Fruit fly (Drosophila melanogaster): ENCODE data around the gene Stip1.

Gene Stip1

dm6 chr2L:285596-286023, 9.3 kb upstream of the Stip1 start (continued):
- peak; percentile 28 for TF ChIP-seq Six4 (GFP tag; optimal IDR thresholded peaks at IDR 0.05)
- peak; percentile 45 for TF ChIP-seq Antp (GFP tag; optimal IDR thresholded peaks at IDR 0.05)
- TF ChIP-seq CG17361 (GFP tag; IDR thresholded peaks at IDR 0.05): 0 out of 3 replicates have a peak, but pooled peaks have one; percentile 33
- TF ChIP-seq caup (GFP tag; optimal IDR thresholded peaks at IDR 0.05; ENCODE audit: severe bottlenecking): peak; percentile 71
- TF ChIP-seq Nf-YB (GFP tag; optimal IDR thresholded peaks at IDR 0.05): peak; percentile 44
- no peak for TF ChIP-seq insv (GFP tag; optimal IDR thresholded peaks at IDR 0.05)
- no peak for TF ChIP-seq Ssrp (tag; optimal IDR thresholded peaks at IDR 0.05)
- TF ChIP-seq CG18599 (GFP tag; optimal IDR thresholded peaks at IDR 0.05): peak; percentile 70
- TF ChIP-seq CG10979 (tag; optimal IDR thresholded peaks at IDR 0.05): peak; percentile 33
- peak; percentile 20 for TF ChIP-seq gcm2 (GFP tag; optimal IDR thresholded peaks at IDR 0.05)
- peak; percentile 50 for TF ChIP-seq shn (GFP tag; optimal IDR thresholded peaks at IDR 0.05)
- no peak for TF ChIP-seq Oaz (GFP tag; IDR thresholded peaks at IDR 0.05)
- TF ChIP-seq CG5245 (GFP tag; optimal IDR thresholded peaks at IDR 0.05): peak; percentile 25
- peak; percentile 65 for TF ChIP-seq trem (tag; optimal IDR thresholded peaks at IDR 0.05)
- TF ChIP-seq sima (GFP tag; optimal IDR thresholded peaks at IDR 0.05): no peak
- peak; percentile 61 for TF ChIP-seq slbo (GFP tag; IDR thresholded peaks at IDR 0.05)
- TF ChIP-seq CG18262 (tag; optimal IDR thresholded peaks at IDR 0.05): peak; percentile 38
- TF ChIP-seq Awh (GFP tag; IDR thresholded peaks at IDR 0.05): peak; percentile 53
- TF ChIP-seq Sox102F (GFP tag; optimal IDR thresholded peaks at IDR 0.05): peak; percentile 46
- no peak for TF ChIP-seq Hr78 (GFP tag; optimal IDR thresholded peaks at IDR 0.05)
- TF ChIP-seq gce (GFP tag; IDR thresholded peaks at IDR 0.05): no peak
- TF ChIP-seq Sry-β (GFP tag; optimal IDR thresholded peaks at IDR 0.05): peak; percentile 6
- peak; percentile 59 for TF ChIP-seq CG10267 (tag; optimal IDR thresholded peaks at IDR 0.05)
- TF ChIP-seq CG9932 (GFP tag; IDR thresholded peaks at IDR 0.05): peak; percentile 64
- no peak for TF ChIP-seq CG11560 (tag; IDR thresholded peaks at IDR 0.05)
- TF ChIP-seq pho (GFP tag; optimal IDR thresholded peaks at IDR 0.05): peak; percentile 22
- TF ChIP-seq Gsc (GFP tag; IDR thresholded peaks at IDR 0.05): no peak
- peak; percentile 12 for TF ChIP-seq da (GFP tag; optimal IDR thresholded peaks at IDR 0.05)
- peak; percentile 83 for TF ChIP-seq CG6689 (GFP tag; IDR thresholded peaks at IDR 0.05)
- no peak for TF ChIP-seq CG3838 (GFP tag; optimal IDR thresholded peaks at IDR 0.05)
- TF ChIP-seq scrt (GFP tag; optimal IDR thresholded peaks at IDR 0.05): peak; percentile 39
- TF ChIP-seq Rx (GFP tag; IDR thresholded peaks at IDR 0.05): no peak
- TF ChIP-seq dmrt99B (tag; optimal IDR thresholded peaks at IDR 0.05): peak; percentile 36
- peak; percentile 20 for TF ChIP-seq luna (GFP tag; optimal IDR thresholded peaks at IDR 0.05)
- no peak for TF ChIP-seq trh (GFP tag; optimal IDR thresholded peaks at IDR 0.05)
- TF ChIP-seq Hsf (GFP tag; optimal IDR thresholded peaks at IDR 0.05): peak; percentile 28
- TF ChIP-seq bab2 (GFP tag; optimal IDR thresholded peaks at IDR 0.05): peak; percentile 36
- no peak for TF ChIP-seq Abd-B (GFP tag; optimal IDR thresholded peaks at IDR 0.05)
- TF ChIP-seq Poxn (GFP tag; IDR thresholded peaks at IDR 0.05): no peak
- TF ChIP-seq CG1024 (GFP tag; IDR thresholded peaks at IDR 0.05): no peak
- peak; percentile 97 for TF ChIP-seq CG15514 (GFP tag; optimal IDR thresholded peaks at IDR 0.05)
- no peak for TF ChIP-seq Usf (GFP tag; optimal IDR thresholded peaks at IDR 0.05)
- TF ChIP-seq CG33557 (GFP tag; optimal IDR thresholded peaks at IDR 0.05): no peak
- peak; percentile 17 for TF ChIP-seq CG10209 (GFP tag; optimal IDR thresholded peaks at IDR 0.05)
- TF ChIP-seq CG17186 (GFP tag; optimal IDR thresholded peaks at IDR 0.05): peak; percentile 17
- peak; percentile 64 for TF ChIP-seq CoRest (tag; optimal IDR thresholded peaks at IDR 0.05)
- TF ChIP-seq CG15601 (tag; optimal IDR thresholded peaks at IDR 0.05): peak; percentile 46
- no peak for TF ChIP-seq CG30431 (GFP tag; optimal IDR thresholded peaks at IDR 0.05)
- TF ChIP-seq tgo (GFP tag; IDR thresholded peaks at IDR 0.05): no peak
- TF ChIP-seq CG14710 (tag; optimal IDR thresholded peaks at IDR 0.05): peak; percentile 65
- no peak for TF ChIP-seq CG10366 (GFP tag; IDR thresholded peaks at IDR 0.05)
